Worm (Caenorhabditis elegans) whole organism, early embryonic: Measurements from ENCODE around the gene F56B3.2.

Experiments
- B0310.2 ChIP-seq: sonication (generic microtip); optimal IDR thresholded peaks from 2 replicates; lab custom pipeline; 2016; ENCODE audit warnings: mild to moderate bottlenecking, missing genetic modification characterization, missing compliant biosample characterization
- F13C5.2 ChIP-seq: sonication (generic microtip); optimal IDR thresholded peaks from 2 replicates; lab custom pipeline; 2017; ENCODE audit warnings: mild to moderate bottlenecking, missing genetic modification characterization, inconsistent platforms, missing compliant biosample characterization
- aly-1 ChIP-seq: sonication (generic microtip); optimal IDR thresholded peaks from 2 replicates; lab custom pipeline; 2016; ENCODE audit warnings: missing genetic modification characterization, missing compliant biosample characterization
- ama-1 ChIP-seq: fragments of 150-350 bp; optimal IDR thresholded peaks from 2 replicates; lab custom pipeline; 2014
- ceh-13 ChIP-seq: fragments of 200-800 bp; sonication (Bioruptor generic); optimal IDR thresholded peaks from 2 replicates; lab custom pipeline; 2018; ENCODE audit warnings: mild to moderate bottlenecking, missing genetic modification characterization, missing compliant biosample characterization
- ceh-36 ChIP-seq: sonication (generic microtip); optimal IDR thresholded peaks from 2 replicates; lab custom pipeline; 2016; ENCODE audit warnings: missing genetic modification characterization, inconsistent platforms, missing compliant biosample characterization
- ets-7 ChIP-seq: sonication (generic microtip); optimal IDR thresholded peaks from 2 replicates; lab custom pipeline; 2016; ENCODE audit warnings: missing genotype, missing genetic modification characterization, missing compliant biosample characterization
- flt-1 ChIP-seq: fragments of 200-800 bp; sonication (Bioruptor generic); IDR thresholded peaks from 2 replicates; pipeline ENCODE4 v1.3.6; 2022; ENCODE audit warnings: missing genetic modification characterization, missing compliant biosample characterization
- hmbx-1 ChIP-seq: sonication (generic microtip); optimal IDR thresholded peaks from 2 replicates; lab custom pipeline; 2016; ENCODE audit warnings: mild to moderate bottlenecking, missing genetic modification characterization, missing compliant biosample characterization
- hmg-4 ChIP-seq: fragments of 200-800 bp; sonication (Bioruptor generic); optimal IDR thresholded peaks from 2 replicates; lab custom pipeline; 2018; ENCODE audit warnings: mild to moderate bottlenecking, missing genetic modification characterization, missing compliant biosample characterization
- hnd-1 ChIP-seq: sonication (generic microtip); optimal IDR thresholded peaks from 2 replicates; lab custom pipeline; 2016; ENCODE audit warnings: missing genetic modification characterization, missing compliant biosample characterization
- pes-1 ChIP-seq: fragments of 200-800 bp; sonication (Bioruptor generic); IDR thresholded peaks from 2 replicates; pipeline ENCODE4 v1.3.6; 2022; ENCODE audit warnings: missing genetic modification reagents, missing genetic modification characterization, missing compliant biosample characterization
- scrt-1 ChIP-seq: fragments of 200-800 bp; sonication (Bioruptor generic); IDR thresholded peaks from 2 replicates; pipeline ENCODE4 v1.3.6; 2022; ENCODE audit warnings: missing genetic modification characterization, missing compliant biosample characterization
- sea-1 ChIP-seq: fragments of 200-800 bp; sonication (Bioruptor generic); conservative IDR thresholded peaks from 2 replicates; pipeline ENCODE4 v1.3.6; 2022; ENCODE audit warnings: missing genetic modification characterization, missing compliant biosample characterization
- tbx-11 ChIP-seq: fragments of 200-800 bp; sonication (Bioruptor generic); IDR thresholded peaks from 2 replicates; pipeline ENCODE4 v1.3.6; 2022; ENCODE audit warnings: missing genetic modification characterization, missing compliant biosample characterization
- tbx-37 ChIP-seq: fragments of 200-800 bp; sonication (Bioruptor generic); conservative IDR thresholded peaks from 2 replicates; pipeline ENCODE4 v1.3.6; 2022; ENCODE audit warnings: missing genetic modification reagents, missing genetic modification characterization, missing compliant biosample characterization
- tra-4 ChIP-seq: sonication (generic microtip); optimal IDR thresholded peaks from 2 replicates; lab custom pipeline; 2017; ENCODE audit warnings: missing genetic modification characterization, missing compliant biosample characterization

The F56B3.2 gene

DNA sequence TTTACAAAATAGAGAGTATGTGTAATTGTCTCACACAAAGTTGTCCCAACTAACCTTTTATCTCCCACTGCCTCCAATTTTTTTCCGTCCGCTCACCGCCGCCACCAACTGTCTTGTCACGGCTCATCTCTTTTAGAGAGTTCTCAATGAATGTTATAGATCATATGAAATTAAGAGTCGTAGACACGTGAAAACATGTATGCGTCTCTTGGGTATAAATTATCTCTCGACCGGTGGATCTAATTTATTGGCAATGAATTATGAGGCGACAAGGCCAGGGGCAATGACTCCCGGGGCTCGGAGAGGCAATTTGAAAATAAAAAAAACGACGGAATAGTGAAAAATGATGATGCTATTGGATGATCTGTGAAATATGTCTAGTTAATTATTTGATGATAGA, 27.7 kb downstream of the F56B3.2 start:
- TF ChIP-seq ceh-36 (no peak), ama-1 (lab: Kevin White, UChicago) (no peak), hmg-4 (GFP tag; lab: Kevin White, UChicago) (no peak), ceh-13 (GFP tag; lab: Kevin White, UChicago) (no peak), hnd-1 (tag; lab: Kevin White, UChicago) (no peak), scrt-1 (GFP tag; lab: Robert Waterston, UW) (no peak), sea-1 (no peak), aly-1 (tag; lab: Kevin White, UChicago) (no peak), flt-1 (GFP tag; lab: Robert Waterston, UW) (no peak), hmbx-1 (no peak), tbx-37 (no peak), tra-4 (tag; lab: Kevin White, UChicago) (no peak), ets-7 (tag; lab: Kevin White, UChicago) (no peak), F13C5.2 (tag; lab: Kevin White, UChicago) (no peak), tbx-11 (GFP tag; lab: Robert Waterston, UW) (no peak), pes-1 (GFP tag; lab: Robert Waterston, UW) (no peak), B0310.2 (tag; lab: Kevin White, UChicago) (no peak)

DNA sequence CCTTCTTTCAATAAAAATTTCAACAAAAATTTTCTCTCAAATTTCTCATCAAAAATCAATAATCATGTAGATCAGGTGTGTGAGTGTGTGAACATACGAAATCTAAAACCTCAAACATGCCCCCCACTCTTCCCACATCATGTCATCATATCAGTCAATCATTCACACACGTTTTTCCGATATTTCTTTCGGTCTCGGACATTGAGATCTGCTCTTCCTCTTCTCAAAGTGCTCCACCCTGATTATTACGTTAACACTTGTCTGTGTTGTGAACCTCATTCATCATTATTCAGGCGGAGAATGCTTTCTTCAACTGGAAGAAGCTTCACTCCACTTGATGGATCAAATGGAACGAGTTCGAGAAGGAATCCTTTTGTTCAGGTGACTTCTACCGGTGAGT, 31.9 kb downstream of the F56B3.2 start, which contains the start of gene kvs-5:
Gene kvs-5 (plus strand): TSS at position 301 of the 400 bp plus-strand sequence.
- TF ChIP-seq pes-1 (GFP tag; lab: Robert Waterston, UW) = no peak
- TF ChIP-seq scrt-1 (GFP tag; lab: Robert Waterston, UW) = no peak
- no peak for TF ChIP-seq ceh-13 (GFP tag; lab: Kevin White, UChicago)
- no peak for TF ChIP-seq hnd-1 (tag; lab: Kevin White, UChicago)
- no peak for TF ChIP-seq tbx-37
- TF ChIP-seq flt-1 (GFP tag; lab: Robert Waterston, UW) = no peak
- no peak for TF ChIP-seq tbx-11 (GFP tag; lab: Robert Waterston, UW)
- TF ChIP-seq ama-1 (lab: Kevin White, UChicago) = no peak

DNA sequence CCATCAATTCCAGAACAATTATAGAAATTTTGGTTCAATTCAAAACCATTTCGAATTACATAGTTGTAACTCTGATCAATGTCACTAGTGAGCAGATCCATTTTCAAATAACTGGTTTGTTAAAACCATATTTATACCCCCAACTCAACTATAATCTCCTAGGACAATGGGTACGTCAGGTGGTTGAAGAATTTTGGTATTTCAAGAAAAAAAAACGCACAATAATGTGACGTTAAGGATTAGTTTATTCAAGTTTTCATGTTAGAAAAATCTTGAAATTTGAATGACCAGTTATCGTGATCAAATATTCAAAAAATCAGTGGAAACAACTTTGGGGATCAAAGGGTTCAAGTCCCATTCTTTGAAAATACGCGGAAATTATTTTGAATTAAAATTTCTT, 37.4 kb downstream of the F56B3.2 start, which contains the start of gene srt-24:
Gene srt-24 (minus strand): TSS at position 101 of the 400 bp plus-strand sequence.
- TF ChIP-seq B0310.2 (tag; lab: Kevin White, UChicago) (no peak), sea-1 (no peak), pes-1 (GFP tag; lab: Robert Waterston, UW) (no peak), ama-1 (lab: Kevin White, UChicago) (no peak), ceh-36 (no peak), hmg-4 (GFP tag; lab: Kevin White, UChicago) (no peak), aly-1 (tag; lab: Kevin White, UChicago) (no peak), tbx-37 (no peak), F13C5.2 (tag; lab: Kevin White, UChicago) (no peak), tbx-11 (GFP tag; lab: Robert Waterston, UW) (no peak), hmbx-1 (no peak), flt-1 (GFP tag; lab: Robert Waterston, UW) (no peak), hnd-1 (tag; lab: Kevin White, UChicago) (no peak), ets-7 (tag; lab: Kevin White, UChicago) (no peak), tra-4 (tag; lab: Kevin White, UChicago) (no peak)

DNA sequence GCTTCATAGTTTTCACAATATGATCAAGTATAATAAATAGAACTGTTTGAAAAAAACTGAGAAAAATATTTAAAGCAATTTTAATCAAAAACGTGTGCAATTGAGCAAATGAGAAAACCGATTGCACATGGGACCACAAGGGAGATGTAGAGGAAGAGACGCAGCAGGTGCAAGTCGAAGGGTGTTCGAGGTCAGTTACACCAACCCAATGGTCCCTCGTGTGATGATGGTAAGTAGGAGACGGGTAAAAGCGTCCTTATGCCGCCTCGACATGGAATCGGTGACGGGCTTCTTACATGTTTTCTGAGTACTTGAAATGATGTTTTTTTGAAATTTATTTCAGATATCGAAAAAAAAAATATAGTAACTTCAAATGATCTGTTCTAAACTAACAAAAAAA, 40.3 kb downstream of the F56B3.2 start, which contains the start of gene Y55F3C.9:
Gene Y55F3C.9 (minus strand): TSS at position 101 of the 400 bp plus-strand sequence.
- TF ChIP-seq hmg-4 (GFP tag; lab: Kevin White, UChicago) (no peak), pes-1 (GFP tag; lab: Robert Waterston, UW) (no peak)

DNA sequence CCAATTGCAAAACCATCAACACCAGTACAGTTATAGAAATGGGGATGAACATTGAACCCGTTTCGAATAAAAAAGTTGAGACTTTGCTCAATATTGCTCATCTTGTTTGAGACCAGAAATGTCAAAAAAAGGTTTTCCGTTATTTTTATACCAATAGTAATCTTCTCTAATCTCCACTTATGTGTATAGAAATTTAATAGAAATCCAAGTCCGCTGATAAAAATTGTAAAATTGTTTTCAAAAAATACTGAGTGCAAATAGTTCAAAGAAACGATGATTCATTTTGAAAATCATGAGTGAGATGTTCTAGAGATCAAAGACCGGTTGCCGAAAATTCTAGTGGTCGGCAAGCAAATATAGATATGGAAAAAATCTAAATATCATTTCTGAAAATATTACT, 49.0 kb downstream of the F56B3.2 start, which contains the start of gene Y55F3C.10:
Gene Y55F3C.10 (minus strand): TSS at position 101 of the 400 bp plus-strand sequence.
- TF ChIP-seq F13C5.2 (tag; lab: Kevin White, UChicago) (no peak), flt-1 (GFP tag; lab: Robert Waterston, UW) (no peak), aly-1 (tag; lab: Kevin White, UChicago) (no peak), pes-1 (GFP tag; lab: Robert Waterston, UW) (no peak), hmbx-1 (no peak), ets-7 (tag; lab: Kevin White, UChicago) (no peak), sea-1 (no peak), B0310.2 (tag; lab: Kevin White, UChicago) (no peak), tbx-11 (GFP tag; lab: Robert Waterston, UW) (no peak), hnd-1 (tag; lab: Kevin White, UChicago) (no peak), ama-1 (lab: Kevin White, UChicago) (no peak), hmg-4 (GFP tag; lab: Kevin White, UChicago) (no peak), scrt-1 (GFP tag; lab: Robert Waterston, UW) (no peak), ceh-13 (GFP tag; lab: Kevin White, UChicago) (no peak), tbx-37 (no peak), tra-4 (tag; lab: Kevin White, UChicago) (no peak), ceh-36 (no peak)

DNA sequence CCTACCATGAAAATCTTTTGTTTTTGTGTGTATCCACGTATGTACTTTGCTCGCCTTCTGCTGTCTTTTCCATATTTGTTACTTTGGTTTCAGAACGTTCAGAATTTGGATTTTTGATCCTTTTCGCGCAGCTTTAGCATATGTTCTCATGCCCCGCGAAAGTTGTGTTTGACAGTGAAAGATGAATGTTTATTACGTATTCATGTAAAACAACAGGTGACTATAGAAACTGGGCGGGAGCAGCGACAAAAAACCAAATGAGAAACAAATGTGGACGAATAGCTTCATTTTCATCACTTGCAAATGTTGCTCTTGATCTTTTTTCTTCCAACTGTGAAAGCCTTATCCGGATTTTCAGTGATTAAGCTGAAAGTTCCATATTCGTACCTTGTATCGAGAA, 52.1 kb downstream of the F56B3.2 start, which contains the start of gene clec-164:
Gene clec-164 (plus strand): TSS at position 301 of the 400 bp plus-strand sequence.
- no peak for TF ChIP-seq ama-1 (lab: Kevin White, UChicago)
- TF ChIP-seq flt-1 (GFP tag; lab: Robert Waterston, UW) = no peak
- no peak for TF ChIP-seq F13C5.2 (tag; lab: Kevin White, UChicago)
- no peak for TF ChIP-seq sea-1
- no peak for TF ChIP-seq tbx-37
- TF ChIP-seq hnd-1 (tag; lab: Kevin White, UChicago) = no peak

DNA sequence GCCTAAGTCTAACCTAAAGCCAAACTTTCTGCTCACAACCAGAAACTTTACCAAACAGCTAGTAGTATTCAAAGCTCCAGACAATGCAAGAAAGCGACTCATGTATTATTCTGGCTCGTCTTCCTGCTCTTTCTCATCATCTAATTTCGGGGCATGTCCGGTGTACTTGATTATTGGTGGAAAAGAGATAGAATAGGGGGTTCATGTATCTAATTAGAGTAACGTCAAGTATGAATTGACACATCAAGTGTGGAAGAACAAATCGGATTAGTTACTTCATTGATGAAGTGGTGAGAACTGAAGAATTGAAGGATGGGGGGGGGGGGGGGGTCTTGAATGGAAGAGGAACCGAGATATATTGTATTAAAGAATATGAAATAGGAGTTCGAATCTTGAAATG, 53.0 kb downstream of the F56B3.2 start:
- TF ChIP-seq ama-1 (lab: Kevin White, UChicago) (no peak), tbx-37 (no peak), B0310.2 (tag; lab: Kevin White, UChicago) (no peak), aly-1 (tag; lab: Kevin White, UChicago) (no peak), F13C5.2 (tag; lab: Kevin White, UChicago) (no peak), hnd-1 (tag; lab: Kevin White, UChicago) (no peak), hmbx-1 (no peak), hmg-4 (GFP tag; lab: Kevin White, UChicago) (no peak), tbx-11 (GFP tag; lab: Robert Waterston, UW) (no peak), sea-1 (no peak), pes-1 (GFP tag; lab: Robert Waterston, UW) (no peak), flt-1 (GFP tag; lab: Robert Waterston, UW) (no peak), ets-7 (tag; lab: Kevin White, UChicago) (no peak), ceh-36 (no peak), tra-4 (tag; lab: Kevin White, UChicago) (no peak), scrt-1 (GFP tag; lab: Robert Waterston, UW) (no peak), ceh-13 (GFP tag; lab: Kevin White, UChicago) (no peak)
